Worm (Caenorhabditis elegans) whole organism, L4 larva: Measurements from ENCODE around the gene Y11D7A.5.
A peak's percentile ranks its signal among the peaks of the same experiment; 100 is the strongest.

Experiments used
- D1046.2 ChIP-seq: fragments of 200-800 bp; sonication (Bioruptor generic); IDR thresholded peaks from 2 replicates; pipeline ENCODE4 v1.3.6; 2022; ENCODE audit warnings: missing genetic modification characterization, missing compliant biosample characterization
- Y48G9A.11 ChIP-seq: fragments of 200-800 bp; sonication (Bioruptor generic); IDR thresholded peaks from 2 replicates; pipeline ENCODE4 v1.3.6; 2022; ENCODE audit warnings: missing genetic modification reagents, missing genetic modification characterization, missing compliant biosample characterization
- ZK546.5 ChIP-seq, 2 experiments: sonication (generic microtip); optimal IDR thresholded peaks; 2 replicates each; lab custom pipeline; 2017; ENCODE audit warnings: missing biosample characterization in 2 of 2, missing genetic modification characterization in 2 of 2
- aha-1 ChIP-seq: fragments of 150-350 bp; peaks from one replicate; lab custom pipeline; 2014; ENCODE audit warnings: missing biosample characterization, missing genetic modification characterization
- aly-2 ChIP-seq: sonication (generic microtip); optimal IDR thresholded peaks from 2 replicates; lab custom pipeline; 2018; ENCODE audit warnings: missing biosample characterization, missing genetic modification characterization
- ama-1 ChIP-seq: fragments of 150-350 bp; optimal IDR thresholded peaks from 2 replicates; lab custom pipeline; 2014; ENCODE audit warnings: inconsistent platforms, mixed read lengths
- arid-1 ChIP-seq: fragments of 200-800 bp; sonication (Bioruptor generic); conservative IDR thresholded peaks from 2 replicates; pipeline ENCODE4 v1.3.6; 2022; ENCODE audit warnings: missing genetic modification reagents, missing genetic modification characterization, missing compliant biosample characterization
- ceh-32 ChIP-seq: sonication (generic microtip); optimal IDR thresholded peaks from 2 replicates; lab custom pipeline; 2016; ENCODE audit warnings: mild to moderate bottlenecking, missing genetic modification characterization, missing compliant biosample characterization; ENCODE audit not compliant: poor library complexity
- ceh-82 ChIP-seq: sonication (generic microtip); optimal IDR thresholded peaks from 2 replicates; lab custom pipeline; 2017; ENCODE audit warnings: missing biosample characterization, missing genetic modification characterization
- ces-1 ChIP-seq: fragments of 150-350 bp; sonication (generic microtip); optimal IDR thresholded peaks from 4 replicates; lab custom pipeline; 2014; ENCODE audit warnings: missing biosample characterization, missing genetic modification reagents, missing genetic modification characterization
- daf-8 ChIP-seq: fragments of 200-800 bp; sonication (Bioruptor generic); IDR thresholded peaks from 2 replicates; pipeline ENCODE4 v1.3.6; 2022; ENCODE audit warnings: missing genetic modification characterization, missing compliant biosample characterization
- dmd-8 ChIP-seq: fragments of 200-800 bp; sonication (Bioruptor generic); IDR thresholded peaks from 2 replicates; pipeline ENCODE4 v1.3.6; 2022; ENCODE audit warnings: missing genetic modification characterization, missing compliant biosample characterization
- egl-43 ChIP-seq: fragments of 200-800 bp; sonication (Bioruptor generic); IDR thresholded peaks from 2 replicates; pipeline ENCODE4 v1.3.6; 2022; ENCODE audit warnings: missing genetic modification reagents, missing genetic modification characterization, missing compliant biosample characterization
- hmg-1.1 ChIP-seq: fragments of 200-800 bp; sonication (Bioruptor generic); IDR thresholded peaks from 2 replicates; pipeline ENCODE4 v1.3.6; 2022; ENCODE audit warnings: missing genetic modification reagents, missing genetic modification characterization, missing compliant biosample characterization
- lin-13 ChIP-seq: fragments of 150-350 bp; optimal IDR thresholded peaks from 2 replicates; lab custom pipeline; 2014; ENCODE audit warnings: missing biosample characterization, missing genetic modification reagents, missing genetic modification characterization
- lin-15B ChIP-seq: fragments of 150-350 bp; sonication (generic microtip); optimal IDR thresholded peaks from 3 replicates; lab custom pipeline; 2014; ENCODE audit warnings: missing biosample characterization, missing genetic modification characterization
- lin-38 ChIP-seq: fragments of 200-800 bp; sonication (Bioruptor generic); IDR thresholded peaks from 2 replicates; pipeline ENCODE4 v1.3.6; 2022; ENCODE audit warnings: missing genetic modification reagents, missing genetic modification characterization, missing compliant biosample characterization
- lin-39 ChIP-seq: fragments of 150-350 bp; optimal IDR thresholded peaks from 2 replicates; lab custom pipeline; 2014; ENCODE audit warnings: missing biosample characterization, missing genetic modification reagents, missing genetic modification characterization
- madf-5 ChIP-seq, 2 experiments: fragments of 200-800 bp; sonication (Bioruptor generic); IDR thresholded peaks; 2 replicates each; pipeline ENCODE4 v1.3.6; 2022; ENCODE audit warnings: missing compliant biosample characterization in 2 of 2, missing genetic modification characterization in 2 of 2
- mep-1 ChIP-seq: fragments of 150-350 bp; sonication (generic microtip); optimal IDR thresholded peaks from 3 replicates; lab custom pipeline; 2014; ENCODE audit warnings: missing biosample characterization, missing genetic modification characterization
- mes-2 ChIP-seq: sonication (generic microtip); optimal IDR thresholded peaks from 2 replicates; lab custom pipeline; 2016; ENCODE audit warnings: missing genotype, mild to moderate bottlenecking, missing genetic modification characterization, missing compliant biosample characterization; ENCODE audit not compliant: poor library complexity, severe bottlenecking
- mxl-3 ChIP-seq: fragments of 200-800 bp; sonication (Bioruptor generic); optimal IDR thresholded peaks from 2 replicates; lab custom pipeline; 2018; ENCODE audit warnings: mild to moderate bottlenecking, missing genetic modification characterization, missing compliant biosample characterization
- nhr-10 ChIP-seq: fragments of 150-350 bp; optimal IDR thresholded peaks from 2 replicates; lab custom pipeline; 2014; ENCODE audit warnings: missing biosample characterization, missing genetic modification characterization
- nhr-237 ChIP-seq: sonication (generic microtip); optimal IDR thresholded peaks from 2 replicates; lab custom pipeline; 2017; ENCODE audit warnings: missing biosample characterization, missing genetic modification characterization
- nhr-41 ChIP-seq: fragments of 200-800 bp; sonication (Bioruptor generic); IDR thresholded peaks from 2 replicates; pipeline ENCODE4 v1.3.6; 2022; ENCODE audit warnings: missing genetic modification reagents, missing genetic modification characterization, missing compliant biosample characterization
- nhr-6 ChIP-seq: fragments of 150-350 bp; optimal IDR thresholded peaks from 2 replicates; lab custom pipeline; 2014; ENCODE audit warnings: missing biosample characterization, missing genetic modification characterization
- nhr-77 ChIP-seq: fragments of 150-350 bp; optimal IDR thresholded peaks from 2 replicates; lab custom pipeline; 2014; ENCODE audit warnings: missing biosample characterization, missing genetic modification characterization
- php-3 ChIP-seq: fragments of 200-800 bp; sonication (Bioruptor generic); IDR thresholded peaks from 2 replicates; pipeline ENCODE4 v1.3.6; 2022; ENCODE audit warnings: missing genetic modification reagents, missing genetic modification characterization, missing compliant biosample characterization
- pqm-1 ChIP-seq: sonication (generic microtip); optimal IDR thresholded peaks from 2 replicates; lab custom pipeline; 2017; ENCODE audit warnings: missing biosample characterization, missing genetic modification characterization
- set-16 ChIP-seq: fragments of 200-800 bp; sonication (Bioruptor generic); IDR thresholded peaks from 2 replicates; pipeline ENCODE4 v1.3.6; 2022; ENCODE audit warnings: missing genetic modification reagents, missing genetic modification characterization, missing compliant biosample characterization
- snpc-4 ChIP-seq: fragments of 150-350 bp; optimal IDR thresholded peaks from 2 replicates; lab custom pipeline; 2014; ENCODE audit warnings: missing biosample characterization, missing genetic modification characterization
- spr-3 ChIP-seq: fragments of 200-800 bp; sonication (Bioruptor generic); optimal IDR thresholded peaks from 2 replicates; lab custom pipeline; 2018; ENCODE audit warnings: mild to moderate bottlenecking, missing genetic modification characterization, missing compliant biosample characterization
- unc-62 ChIP-seq, 3 experiments: fragments of 150-350 bp in 1 of 3; sonication (generic microtip); optimal IDR thresholded peaks in 2 of 3; peaks in 1 of 3; 1 replicate in 1 of 3; 2 replicates in 2 of 3; lab custom pipeline; 2014 to 2017; ENCODE audit warnings: missing biosample characterization in 3 of 3, missing genetic modification characterization in 3 of 3, missing genetic modification reagents in 3 of 3, missing genotype in 1 of 3
- zfp-3 ChIP-seq: fragments of 200-800 bp; sonication (Bioruptor generic); conservative IDR thresholded peaks from 2 replicates; pipeline ENCODE4 v1.3.6; 2022; ENCODE audit warnings: missing genetic modification reagents, missing genetic modification characterization, missing compliant biosample characterization
- zip-11 ChIP-seq: fragments of 200-800 bp; sonication (Bioruptor generic); IDR thresholded peaks from 2 replicates; pipeline ENCODE4 v1.3.6; 2022; ENCODE audit warnings: missing genetic modification characterization, missing compliant biosample characterization

The Y11D7A.5 gene

DNA sequence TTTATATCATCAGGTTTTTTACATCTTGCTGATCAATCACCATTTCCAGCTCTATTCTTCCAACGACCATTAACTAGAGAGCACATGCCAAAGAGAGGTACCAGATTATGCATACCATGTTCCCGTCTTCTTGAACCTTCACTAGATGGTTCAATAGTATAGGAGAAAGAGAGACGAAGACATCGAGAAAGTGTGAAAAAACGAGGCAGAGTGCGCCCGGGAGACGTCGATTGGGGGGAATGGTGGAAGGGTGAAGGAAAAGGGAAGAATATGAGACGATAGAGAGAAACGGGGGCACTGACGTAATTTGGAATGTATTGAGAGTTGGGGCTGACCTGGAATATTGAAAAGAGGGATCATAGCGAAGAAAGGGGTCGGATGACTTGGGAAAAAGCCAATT lies 22.3 kb upstream of the Y11D7A.5 start:
- TF ChIP-seq ceh-32 (no peak), ces-1 (GFP tag; lab: Kevin White, UChicago) (no peak), madf-5 (GFP tag; IDR thresholded peaks at IDR 0.05; lab: Robert Waterston, UW) (no peak)

DNA sequence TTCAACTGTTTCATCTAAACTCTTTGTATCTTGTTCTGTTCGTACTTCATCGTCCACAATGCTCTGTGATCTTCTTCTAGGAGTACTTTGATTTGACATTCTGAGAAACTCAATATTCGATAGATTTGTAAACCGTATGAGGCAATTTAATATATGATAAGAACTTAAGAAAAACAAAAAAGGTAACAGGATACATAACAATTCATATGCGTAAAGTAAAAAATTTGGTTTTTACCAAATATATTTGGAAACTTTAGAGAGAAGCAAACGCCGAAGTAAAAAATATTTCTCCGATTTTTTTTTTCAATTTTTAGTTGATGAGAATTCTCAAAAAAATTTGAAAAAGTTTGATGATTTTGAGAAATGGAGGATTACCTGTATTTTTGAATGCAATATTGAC lies 21.1 kb upstream of the Y11D7A.5 start, which contains the start of gene Y11D7A.19:
Gene Y11D7A.19, minus strand, starts transcription at position 101 of the 400 bp plus-strand sequence.
- TF ChIP-seq nhr-41 (GFP tag; lab: Robert Waterston, UW) (no peak), lin-13 (GFP tag; lab: Kevin White, UChicago) (no peak), zip-11 (no peak), dmd-8 (GFP tag; lab: Robert Waterston, UW) (no peak), ceh-32 (no peak), ama-1 (lab: Kevin White, UChicago) (no peak), unc-62 (GFP tag; optimal IDR thresholded peaks at IDR 0.05 in 1 of 2; lab: Kevin White, UChicago) (no peak), unc-62 (tag; optimal IDR thresholded peaks at IDR 0.05; lab: Kevin White, UChicago) (no peak), lin-38 (no peak), nhr-237 (tag; lab: Kevin White, UChicago) (no peak), aha-1 (tag; lab: Kevin White, UChicago) (no peak), lin-15B (tag; lab: Kevin White, UChicago) (no peak), snpc-4 (tag; lab: Kevin White, UChicago) (no peak), hmg-1.1 (GFP tag; lab: Robert Waterston, UW) (no peak), arid-1 (GFP tag; lab: Robert Waterston, UW) (no peak), nhr-10 (tag; lab: Kevin White, UChicago) (no peak), Y48G9A.11 (no peak), spr-3 (no peak), mep-1 (tag; lab: Kevin White, UChicago) (no peak), nhr-6 (no peak)

DNA sequence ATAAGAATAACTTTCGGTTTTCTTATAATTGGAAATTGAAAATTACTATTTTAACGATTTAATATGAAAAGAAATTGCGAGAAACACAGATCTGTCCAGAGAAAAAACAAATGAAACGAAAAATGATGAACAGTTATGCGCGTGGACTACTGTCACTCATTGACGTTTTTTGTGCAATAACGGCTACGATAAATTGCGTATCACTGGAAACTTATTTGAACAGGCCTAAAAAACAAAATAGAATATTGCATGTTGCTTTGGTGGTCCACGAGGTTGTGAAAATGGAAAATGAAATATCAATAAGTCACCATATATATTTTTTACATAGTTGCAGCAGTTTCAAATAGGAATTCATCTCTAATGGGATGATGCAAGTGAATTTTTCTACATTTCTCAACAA lies 19.2 kb upstream of the Y11D7A.5 start:
- TF ChIP-seq aly-2 (tag; lab: Kevin White, UChicago) (no peak), aha-1 (tag; lab: Kevin White, UChicago) (no peak), lin-39 (tag; lab: Kevin White, UChicago) (no peak), nhr-77 (no peak), ZK546.5 (tag; optimal IDR thresholded peaks at IDR 0.05; lab: Kevin White, UChicago) (no peak), egl-43 (GFP tag; lab: Robert Waterston, UW) (no peak), pqm-1 (no peak), zfp-3 (GFP tag; lab: Robert Waterston, UW) (no peak), mxl-3 (GFP tag; lab: Kevin White, UChicago) (no peak), ceh-82 (no peak), set-16 (GFP tag; lab: Robert Waterston, UW) (no peak), daf-8 (GFP tag; lab: Robert Waterston, UW) (no peak), D1046.2 (GFP tag; lab: Robert Waterston, UW) (no peak)

- TF ChIP-seq php-3 (GFP tag; lab: Robert Waterston, UW) (no peak), madf-5 (GFP tag; IDR thresholded peaks at IDR 0.05; lab: Robert Waterston, UW) (0 out of 4 replicates have a peak, but pooled peaks of 1 of the 2 experiments have one; percentile 23), egl-43 (GFP tag; lab: Robert Waterston, UW) (0 out of 2 replicates have a peak, but pooled peaks have one; percentile 34), mes-2 (tag; lab: Kevin White, UChicago) (no peak), set-16 (GFP tag; lab: Robert Waterston, UW) (0 out of 2 replicates have a peak, but pooled peaks have one; percentile 42)
Observed at ce11 chrIV:9263812-9264320, 18.5 kb upstream of the Y11D7A.5 start, which contains the start of gene flh-1. TSS of gene flh-1 (minus strand) at chrIV:9264270.
